Worm (Caenorhabditis elegans) whole organism, mixed stage, embryonic: ENCODE data around the gene pqn-39.
A peak's percentile ranks its signal among the peaks of the same experiment; 100 is the strongest.

Experiments
- bed-3 ChIP-seq: fragments of 200-800 bp; sonication (Bioruptor generic); optimal IDR thresholded peaks from 3 replicates; lab custom pipeline; 2018; ENCODE audit warnings: mild to moderate bottlenecking, missing genetic modification characterization, moderate library complexity, missing compliant biosample characterization
- blmp-1 ChIP-seq: fragments of 150-350 bp; optimal IDR thresholded peaks from 2 replicates; lab custom pipeline; 2014; ENCODE audit warnings: missing biosample characterization, missing genetic modification characterization
- ceh-39 ChIP-seq: fragments of 150-350 bp; optimal IDR thresholded peaks from 2 replicates; lab custom pipeline; 2014; ENCODE audit warnings: missing biosample characterization, missing genetic modification characterization
- ceh-43 ChIP-seq: fragments of 200-800 bp; sonication (Bioruptor generic); optimal IDR thresholded peaks from 2 replicates; lab custom pipeline; 2018; ENCODE audit warnings: mild to moderate bottlenecking, missing genetic modification characterization, moderate library complexity, missing compliant biosample characterization
- ceh-83 ChIP-seq: fragments of 200-800 bp; sonication (Bioruptor generic); optimal IDR thresholded peaks from 2 replicates; lab custom pipeline; 2018; ENCODE audit warnings: mild to moderate bottlenecking, missing genetic modification characterization, missing compliant biosample characterization
- ces-1 ChIP-seq: fragments of 150-350 bp; optimal IDR thresholded peaks from 2 replicates; lab custom pipeline; 2014; ENCODE audit warnings: missing biosample characterization, missing genetic modification reagents, missing genetic modification characterization
- cnd-1 ChIP-seq: fragments of 200-800 bp; sonication (Bioruptor generic); optimal IDR thresholded peaks from 2 replicates; lab custom pipeline; 2018; ENCODE audit warnings: mild to moderate bottlenecking, missing genetic modification characterization, missing compliant biosample characterization
- drap-1 ChIP-seq: fragments of 200-800 bp; sonication (Bioruptor generic); optimal IDR thresholded peaks from 3 replicates; lab custom pipeline; 2018; ENCODE audit warnings: mild to moderate bottlenecking, missing genetic modification characterization, missing compliant biosample characterization
- elt-1 ChIP-seq: sonication (generic microtip); optimal IDR thresholded peaks from 2 replicates; lab custom pipeline; 2017; ENCODE audit warnings: missing genetic modification characterization, mild to moderate bottlenecking, missing compliant biosample characterization, antibody characterized with exemption, moderate library complexity, borderline replicate concordance; ENCODE audit not compliant: insufficient read depth
- elt-3 ChIP-seq: fragments of 150-350 bp; optimal IDR thresholded peaks from 2 replicates; lab custom pipeline; 2014; ENCODE audit warnings: missing biosample characterization, missing genetic modification characterization
- flh-1 ChIP-seq: fragments of 200-800 bp; sonication (Bioruptor generic); optimal IDR thresholded peaks from 2 replicates; lab custom pipeline; 2018; ENCODE audit warnings: mild to moderate bottlenecking, missing genetic modification characterization, moderate library complexity, missing compliant biosample characterization
- ham-2 ChIP-seq: fragments of 200-800 bp; sonication (Bioruptor generic); optimal IDR thresholded peaks from 2 replicates; lab custom pipeline; 2018; ENCODE audit warnings: mild to moderate bottlenecking, missing genetic modification characterization, missing compliant biosample characterization
- hlh-1 ChIP-seq: fragments of 150-350 bp; optimal IDR thresholded peaks from 2 replicates; lab custom pipeline; 2014; ENCODE audit warnings: missing biosample characterization, missing genetic modification reagents, missing genetic modification characterization
- lin-13 ChIP-seq: fragments of 150-350 bp; optimal IDR thresholded peaks from 2 replicates; lab custom pipeline; 2014; ENCODE audit warnings: missing biosample characterization, missing genetic modification characterization
- lsy-2 ChIP-seq: fragments of 150-350 bp; optimal IDR thresholded peaks from 2 replicates; lab custom pipeline; 2014; ENCODE audit warnings: missing biosample characterization, missing genetic modification characterization
- mab-5 ChIP-seq: fragments of 150-350 bp; optimal IDR thresholded peaks from 2 replicates; lab custom pipeline; 2014; ENCODE audit warnings: missing biosample characterization, missing genetic modification characterization
- mep-1 ChIP-seq: fragments of 150-350 bp; optimal IDR thresholded peaks from 2 replicates; lab custom pipeline; 2017; ENCODE audit warnings: missing biosample characterization, missing genetic modification reagents, missing genetic modification characterization, inconsistent platforms
- mls-2 ChIP-seq: sonication (generic microtip); optimal IDR thresholded peaks from 2 replicates; lab custom pipeline; 2016; ENCODE audit warnings: mild to moderate bottlenecking, missing genetic modification characterization, moderate library complexity, missing compliant biosample characterization
- nhr-12 ChIP-seq: fragments of 150-350 bp; optimal IDR thresholded peaks from 2 replicates; lab custom pipeline; 2014; ENCODE audit warnings: missing biosample characterization, missing genetic modification characterization
- nhr-2 ChIP-seq: fragments of 150-350 bp; optimal IDR thresholded peaks from 2 replicates; lab custom pipeline; 2014; ENCODE audit warnings: missing biosample characterization, missing genetic modification characterization
- nhr-237 ChIP-seq: fragments of 150-350 bp; optimal IDR thresholded peaks from 2 replicates; lab custom pipeline; 2014; ENCODE audit warnings: missing biosample characterization, missing genetic modification characterization
- nhr-28 ChIP-seq: fragments of 150-350 bp; optimal IDR thresholded peaks from 2 replicates; lab custom pipeline; 2014; ENCODE audit warnings: missing biosample characterization, missing genetic modification characterization
- nhr-76 ChIP-seq: sonication (generic microtip); optimal IDR thresholded peaks from 2 replicates; lab custom pipeline; 2017; ENCODE audit warnings: missing biosample characterization, missing genetic modification characterization
- pha-4 ChIP-seq: fragments of 150-350 bp; optimal IDR thresholded peaks from 2 replicates; lab custom pipeline; 2018; ENCODE audit warnings: missing biosample characterization, missing genetic modification reagents, missing genetic modification characterization
- sem-2 ChIP-seq: fragments of 200-800 bp; sonication (Bioruptor generic); optimal IDR thresholded peaks from 2 replicates; lab custom pipeline; 2018; ENCODE audit warnings: mild to moderate bottlenecking, missing genetic modification characterization, missing compliant biosample characterization
- snpc-4 ChIP-seq: fragments of 150-350 bp; optimal IDR thresholded peaks from 2 replicates; lab custom pipeline; 2014; ENCODE audit warnings: missing biosample characterization, missing genetic modification characterization
- sptf-1 ChIP-seq: sonication (generic microtip); optimal IDR thresholded peaks from 2 replicates; lab custom pipeline; 2017; ENCODE audit warnings: mild to moderate bottlenecking, missing genetic modification characterization, moderate library complexity, missing compliant biosample characterization
- tbx-8 ChIP-seq: fragments of 200-800 bp; sonication (Bioruptor generic); optimal IDR thresholded peaks from 2 replicates; lab custom pipeline; 2018; ENCODE audit warnings: mild to moderate bottlenecking, missing genetic modification characterization, moderate library complexity, missing compliant biosample characterization
- unc-120 ChIP-seq: sonication (generic microtip); optimal IDR thresholded peaks from 2 replicates; lab custom pipeline; 2017; ENCODE audit warnings: missing genetic modification characterization, missing compliant biosample characterization; ENCODE audit not compliant: poor library complexity, severe bottlenecking
- unc-39 ChIP-seq: fragments of 150-350 bp; optimal IDR thresholded peaks from 2 replicates; lab custom pipeline; 2014; ENCODE audit warnings: missing biosample characterization, missing genetic modification characterization
- unc-62 ChIP-seq: fragments of 150-350 bp; optimal IDR thresholded peaks from 2 replicates; lab custom pipeline; 2014; ENCODE audit warnings: missing biosample characterization, missing genetic modification reagents, missing genetic modification characterization

Gene pqn-39

DNA sequence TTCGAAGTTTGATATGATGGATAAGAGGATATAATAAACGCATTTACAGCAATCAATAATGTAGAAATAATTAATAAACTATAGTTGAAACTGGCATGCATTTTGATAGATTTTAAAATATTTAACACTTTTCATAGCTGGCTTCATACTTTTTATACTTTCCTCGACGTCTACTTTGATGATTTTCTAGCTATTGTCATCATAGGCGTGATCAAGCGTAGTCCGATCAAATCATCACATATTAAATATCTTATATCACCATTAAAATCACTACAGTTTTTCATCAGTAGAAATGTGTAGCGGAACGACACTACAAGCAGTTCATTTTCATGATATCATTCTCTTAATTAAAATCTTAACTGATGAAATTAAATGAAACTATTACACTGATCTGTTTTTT lies 46.9 kb upstream of the pqn-39 start, which contains the start of gene C04C11.25:
TSS of gene C04C11.25 (minus strand) at position 101 of the 400 bp plus-strand sequence.
- TF ChIP-seq blmp-1 (no peak), hlh-1 (tag; lab: Kevin White, UChicago) (no peak), nhr-2 (tag; lab: Kevin White, UChicago) (no peak), drap-1 (GFP tag; lab: Kevin White, UChicago) (no peak), unc-39 (no peak), nhr-76 (tag; lab: Kevin White, UChicago) (no peak), ham-2 (no peak), elt-1 (tag; lab: Kevin White, UChicago) (no peak), ceh-83 (no peak), ces-1 (GFP tag; lab: Kevin White, UChicago) (no peak), snpc-4 (tag; lab: Kevin White, UChicago) (no peak), tbx-8 (no peak)

DNA sequence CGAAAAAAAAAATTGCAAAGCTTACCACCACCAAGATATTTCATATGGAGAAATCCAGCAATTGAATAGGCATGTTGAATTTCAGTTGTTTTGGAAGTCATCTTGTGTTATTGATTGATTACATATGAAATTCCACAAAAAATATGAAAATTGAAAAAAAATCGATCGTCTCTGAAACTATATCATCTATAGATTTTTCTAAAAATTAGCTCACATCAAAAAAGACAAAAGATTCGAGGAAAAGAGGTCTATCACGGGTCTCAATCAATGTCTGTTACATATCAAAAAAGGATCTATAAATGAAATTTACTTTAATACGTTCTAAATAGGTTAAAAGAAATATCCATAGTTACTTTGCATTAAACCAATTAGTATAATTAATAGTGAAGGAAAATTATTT lies 43.9 kb upstream of the pqn-39 start, which contains the start of gene tbc-19:
TSS of gene tbc-19 (minus strand) at position 101 of the 400 bp plus-strand sequence.
- no peak for TF ChIP-seq lin-13 (tag; lab: Kevin White, UChicago)
- no peak for TF ChIP-seq elt-3
- no peak for TF ChIP-seq unc-39
- no peak for TF ChIP-seq bed-3

DNA sequence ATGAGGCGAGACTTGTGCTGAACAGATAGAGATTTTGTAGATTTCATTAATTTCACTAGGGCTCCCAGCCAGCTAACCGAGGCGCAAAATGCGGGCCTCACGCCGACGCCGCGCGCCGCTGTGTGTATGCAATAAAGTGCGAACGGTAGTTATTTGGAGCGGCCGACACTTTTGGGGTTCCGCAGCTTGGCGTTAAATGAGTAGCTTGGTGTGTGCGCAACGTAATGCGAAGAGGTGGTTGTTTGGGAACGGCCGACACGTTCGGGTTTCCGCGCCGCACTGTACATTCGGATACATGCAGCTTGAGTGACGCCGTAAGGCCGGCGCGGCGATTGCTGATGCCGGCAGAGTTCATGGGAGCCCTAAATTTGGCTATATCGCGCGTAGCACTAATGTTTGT lies 39.7 kb upstream of the pqn-39 start:
- TF ChIP-seq unc-62 (GFP tag; lab: Kevin White, UChicago) (no peak), snpc-4 (tag; lab: Kevin White, UChicago) (no peak), nhr-28 (tag; lab: Kevin White, UChicago) (no peak), pha-4 (tag; lab: Kevin White, UChicago) (no peak), nhr-76 (tag; lab: Kevin White, UChicago) (no peak), elt-1 (tag; lab: Kevin White, UChicago) (no peak), cnd-1 (tag; lab: Kevin White, UChicago) (no peak), hlh-1 (tag; lab: Kevin White, UChicago) (no peak), ceh-43 (GFP tag; lab: Kevin White, UChicago) (no peak), sptf-1 (tag; lab: Kevin White, UChicago) (no peak), tbx-8 (no peak), flh-1 (GFP tag; lab: Kevin White, UChicago) (no peak), ham-2 (no peak)

DNA sequence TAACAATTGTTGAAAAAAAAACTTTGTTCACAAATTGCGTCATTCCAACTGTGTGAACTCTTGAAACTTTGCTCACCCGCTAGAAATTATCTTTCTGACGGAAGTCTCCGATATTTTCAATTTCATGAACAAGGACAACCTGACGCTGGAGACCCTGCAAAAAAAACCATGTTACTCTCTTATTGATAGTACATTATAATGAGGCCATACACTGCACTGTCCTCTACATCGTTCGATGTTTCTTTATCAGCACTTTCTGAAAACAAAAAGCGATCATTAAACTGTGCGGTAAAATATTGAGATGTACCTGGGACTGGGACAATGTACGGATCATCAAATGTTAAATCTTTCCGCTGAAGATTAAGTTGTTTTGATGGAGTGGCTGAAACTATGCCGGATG lies 35.1 kb upstream of the pqn-39 start:
- TF ChIP-seq sem-2 (no peak), elt-3 (no peak), nhr-28 (tag; lab: Kevin White, UChicago) (no peak), ham-2 (no peak), lsy-2 (tag; lab: Kevin White, UChicago) (no peak), mab-5 (no peak), ceh-83 (no peak), tbx-8 (no peak), ceh-39 (tag; lab: Kevin White, UChicago) (no peak), nhr-12 (tag; lab: Kevin White, UChicago) (no peak), unc-39 (no peak), mls-2 (no peak), pha-4 (tag; lab: Kevin White, UChicago) (no peak), nhr-76 (tag; lab: Kevin White, UChicago) (no peak), blmp-1 (no peak), mep-1 (tag; lab: Kevin White, UChicago) (no peak), flh-1 (GFP tag; lab: Kevin White, UChicago) (no peak), nhr-2 (tag; lab: Kevin White, UChicago) (no peak), sptf-1 (tag; lab: Kevin White, UChicago) (no peak), cnd-1 (tag; lab: Kevin White, UChicago) (no peak)

DNA sequence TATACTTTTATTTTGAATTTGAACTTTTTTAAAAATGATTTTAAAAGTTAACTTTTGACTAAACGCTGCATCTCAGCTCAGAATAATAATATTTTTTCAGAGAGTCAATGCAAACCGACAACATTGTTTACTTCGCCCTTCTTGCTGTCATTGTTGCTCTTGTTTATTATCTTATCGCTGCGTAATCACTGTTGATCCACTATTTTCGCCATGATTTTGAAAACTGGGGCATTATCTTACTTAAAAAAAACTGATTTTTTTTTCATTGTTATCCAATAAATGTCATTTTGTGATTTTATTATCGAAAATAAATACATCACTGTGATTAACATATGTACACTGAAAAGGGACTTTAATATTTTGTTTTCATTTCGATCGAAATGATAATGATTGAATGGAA lies 34.3 kb upstream of the pqn-39 start:
- no peak for TF ChIP-seq nhr-237 (tag; lab: Kevin White, UChicago)
- TF ChIP-seq, all 35 proteins: peak for 0

DNA sequence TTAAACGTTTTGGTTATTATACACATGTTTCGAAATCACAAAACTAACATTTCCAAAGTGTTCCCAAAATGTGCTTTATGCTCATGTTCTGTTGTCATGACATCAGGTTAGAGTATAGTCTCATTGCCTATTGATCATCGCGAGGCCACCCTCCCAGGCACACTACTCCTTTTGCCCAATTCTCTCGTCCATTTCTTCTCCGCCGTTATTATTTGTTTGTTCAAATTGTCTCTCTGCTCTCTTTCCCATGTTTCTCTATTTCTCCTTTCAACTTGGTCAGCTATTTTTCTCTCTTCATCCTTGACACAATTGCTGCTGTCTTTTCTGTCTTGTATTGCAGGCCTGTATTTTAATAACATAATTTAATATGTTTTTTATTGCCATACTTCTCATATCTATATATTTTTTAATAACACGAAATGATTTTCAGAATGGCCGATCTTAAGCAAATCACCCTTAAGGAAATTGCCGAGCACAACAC lies 33.1 kb upstream of the pqn-39 start, which contains the start of gene cytb-5.1:
TSS of gene cytb-5.1 (plus strand) at position 431 of the 481 bp plus-strand sequence.
- TF ChIP-seq ceh-83 (peak; percentile 46), mls-2 (no peak), nhr-237 (tag; lab: Kevin White, UChicago) (no peak), hlh-1 (tag; lab: Kevin White, UChicago) (no peak), mep-1 (tag; lab: Kevin White, UChicago) (peak; percentile 16), pha-4 (tag; lab: Kevin White, UChicago) (peak; percentile 44), unc-120 (tag; lab: Kevin White, UChicago) (peak; percentile 15), nhr-2 (tag; lab: Kevin White, UChicago) (no peak)
